Fruit fly (Drosophila melanogaster): ENCODE measurements around the gene Sam-S.

Gene Sam-S

dm6 chr2L:85701-86100, 21.0 kb upstream of the Sam-S start:
- no peak for TF ChIP-seq noc (tag; optimal IDR thresholded peaks at IDR 0.05)

- TF ChIP-seq noc (tag; optimal IDR thresholded peaks at IDR 0.05) = peak; percentile 82
These were observed 19.4 kb upstream of the Sam-S start, which contains the start of gene net for dm6 chr2L:87255-87723. Gene net, minus strand, starts transcription at chr2L:87387.

- TF ChIP-seq noc (tag; optimal IDR thresholded peaks at IDR 0.05) = no peak
These were observed 18.2 kb upstream of the Sam-S start for dm6 chr2L:88528-88927.

- no peak for TF ChIP-seq noc (tag; optimal IDR thresholded peaks at IDR 0.05)
These were observed 17.5 kb upstream of the Sam-S start for dm6 chr2L:89158-89557.

- no peak for TF ChIP-seq noc (tag; optimal IDR thresholded peaks at IDR 0.05)
These were observed 16.6 kb upstream of the Sam-S start for dm6 chr2L:90081-90480.

dm6 chr2L:91333-91732, 15.4 kb upstream of the Sam-S start:
- no peak for TF ChIP-seq noc (tag; optimal IDR thresholded peaks at IDR 0.05)

dm6 chr2L:91830-92229, 14.9 kb upstream of the Sam-S start:
- no peak for TF ChIP-seq noc (tag; optimal IDR thresholded peaks at IDR 0.05)

dm6 chr2L:92993-93392, 13.7 kb upstream of the Sam-S start:
- TF ChIP-seq noc (tag; optimal IDR thresholded peaks at IDR 0.05) = no peak

dm6 chr2L:94096-94495, 12.6 kb upstream of the Sam-S start:
- TF ChIP-seq noc (tag; optimal IDR thresholded peaks at IDR 0.05) = no peak

dm6 chr2L:94639-95059, 12.1 kb upstream of the Sam-S start, which contains the start of gene Zir:
Gene Zir, plus strand, starts transcription at chr2L:94739.
- no peak for TF ChIP-seq noc (tag; optimal IDR thresholded peaks at IDR 0.05)

dm6 chr2L:102161-102761, 4.4 kb upstream of the Sam-S start, which contains the start of gene Creld:
Gene Creld, plus strand, starts transcription at chr2L:102380.
- no peak for TF ChIP-seq noc (tag; optimal IDR thresholded peaks at IDR 0.05)

dm6 chr2L:107032-107431, 329 bp downstream of the Sam-S start:
- TF ChIP-seq noc (tag; optimal IDR thresholded peaks at IDR 0.05) = no peak

dm6 chr2L:107476-108436, 1.1 kb downstream of the Sam-S start:
- TF ChIP-seq noc (tag; optimal IDR thresholded peaks at IDR 0.05) = no peak

dm6 chr2L:109098-109799, 2.5 kb downstream of the Sam-S start:
- peak; percentile 24 for TF ChIP-seq noc (tag; optimal IDR thresholded peaks at IDR 0.05)

dm6 chr2L:110046-110445, 3.3 kb downstream of the Sam-S start:
- no peak for TF ChIP-seq noc (tag; optimal IDR thresholded peaks at IDR 0.05)

- no peak for TF ChIP-seq noc (tag; optimal IDR thresholded peaks at IDR 0.05)
These were observed 7.7 kb downstream of the Sam-S start, which contains the start of gene ND-15 for dm6 chr2L:114429-114828. Gene ND-15, plus strand, starts transcription at chr2L:114726.
